Fruit fly (Drosophila melanogaster): ENCODE measurements around the gene ps.

ps gene

dm6 chr3R:9380970-9381369, 36.8 kb upstream of the ps start:
- peak; percentile 11 for TF ChIP-seq CG3919 (GFP tag; optimal IDR thresholded peaks at IDR 0.05)
- peak; percentile 39 for TF ChIP-seq spab (GFP tag; optimal IDR thresholded peaks at IDR 0.05)
- peak; percentile 52; the same call in 2 of the 3 replicates for TF ChIP-seq CG8119 (GFP tag; IDR thresholded peaks at IDR 0.05)
- TF ChIP-seq CG6163 (GFP tag; IDR thresholded peaks at IDR 0.05) = peak; percentile 51; the same call in 2 of the 3 replicates
- TF ChIP-seq ss (GFP tag; optimal IDR thresholded peaks at IDR 0.05) = peak; percentile 78 to 80
- peak; percentile 37 for TF ChIP-seq dsx (GFP tag; optimal IDR thresholded peaks at IDR 0.05; ENCODE audit: poor library complexity, severe bottlenecking)
- TF ChIP-seq CG8632 (GFP tag; optimal IDR thresholded peaks at IDR 0.05) = no peak
- peak; percentile 20 for TF ChIP-seq CG1621 (tag; optimal IDR thresholded peaks at IDR 0.05)
- TF ChIP-seq CG15336 (GFP tag; IDR thresholded peaks at IDR 0.05) = 0 out of 2 replicates have a peak, but pooled peaks have one; percentile 13
- peak; percentile 2 for TF ChIP-seq CG16779 (tag; optimal IDR thresholded peaks at IDR 0.05)
- no peak for TF ChIP-seq Ets21C (GFP tag; optimal IDR thresholded peaks at IDR 0.05)
- no peak for TF ChIP-seq CG6792 (GFP tag; optimal IDR thresholded peaks at IDR 0.05)
- peak; percentile 12 for TF ChIP-seq CG10669 (GFP tag; optimal IDR thresholded peaks at IDR 0.05)
- TF ChIP-seq CG6276 (GFP tag; optimal IDR thresholded peaks at IDR 0.05) = peak; percentile 38
- no peak for TF ChIP-seq vri (GFP tag; optimal IDR thresholded peaks at IDR 0.05)
- peak; percentile 75 for TF ChIP-seq CG9139 (GFP tag; optimal IDR thresholded peaks at IDR 0.05)
- no peak for TF ChIP-seq Eip93F (GFP tag; optimal IDR thresholded peaks at IDR 0.05)
- TF ChIP-seq CG6854 (GFP tag; optimal IDR thresholded peaks at IDR 0.05) = peak; percentile 29
- TF ChIP-seq Eip78C (GFP tag) = peak; percentile 75
- no peak for TF ChIP-seq Lpt (GFP tag; optimal IDR thresholded peaks at IDR 0.05)
- TF ChIP-seq CG6808 (GFP tag; optimal IDR thresholded peaks at IDR 0.05) = peak; percentile 71

dm6 chr3R:9385987-9386386, 31.8 kb upstream of the ps start:
- TF ChIP-seq CG8119 (GFP tag; IDR thresholded peaks at IDR 0.05) (peak; percentile 59), CG1621 (tag; optimal IDR thresholded peaks at IDR 0.05) (no peak), Gug (GFP tag; IDR thresholded peaks at IDR 0.05) (0 out of 2 replicates have a peak, but pooled peaks have one; percentile 30), CG4318 (GFP tag; optimal IDR thresholded peaks at IDR 0.05) (no peak), fkh (GFP tag; optimal IDR thresholded peaks at IDR 0.05) (no peak), eg (GFP tag; IDR thresholded peaks at IDR 0.05) (peak; percentile 58; the same call in 1 of the 3 replicates), CG32006 (GFP tag; optimal IDR thresholded peaks at IDR 0.05) (peak; percentile 50), acj6 (GFP tag; optimal IDR thresholded peaks at IDR 0.05) (peak; percentile 9), Sox15 (GFP tag; optimal IDR thresholded peaks at IDR 0.05) (no peak), net (GFP tag; optimal IDR thresholded peaks at IDR 0.05) (no peak), CG8632 (GFP tag; optimal IDR thresholded peaks at IDR 0.05) (no peak), CG6792 (GFP tag; optimal IDR thresholded peaks at IDR 0.05) (no peak), CG15336 (GFP tag; IDR thresholded peaks at IDR 0.05) (peak; percentile 55), achi (GFP tag; optimal IDR thresholded peaks at IDR 0.05) (peak; percentile 12), Eip78C (GFP tag) (peak; percentile 74), spab (GFP tag; optimal IDR thresholded peaks at IDR 0.05) (no peak), CG6163 (GFP tag; IDR thresholded peaks at IDR 0.05) (peak; percentile 53; the same call in 2 of the 3 replicates), Hr4 (GFP tag; optimal IDR thresholded peaks at IDR 0.05) (peak; percentile 51)

dm6 chr3R:9387634-9388033, 30.1 kb upstream of the ps start:
- peak; percentile 42 for TF ChIP-seq vri (GFP tag; optimal IDR thresholded peaks at IDR 0.05)
- TF ChIP-seq Eip93F (GFP tag; optimal IDR thresholded peaks at IDR 0.05) = peak; percentile 62
- TF ChIP-seq Eip78C (GFP tag) = peak; percentile 58
- TF ChIP-seq CG6163 (GFP tag; IDR thresholded peaks at IDR 0.05) = 0 out of 3 replicates have a peak, but pooled peaks have one; percentile 19
- TF ChIP-seq Sox14 (GFP tag; optimal IDR thresholded peaks at IDR 0.05) = peak; percentile 10
- no peak for TF ChIP-seq Hr39 (GFP tag; optimal IDR thresholded peaks at IDR 0.05)
- no peak for TF ChIP-seq CG3032 (tag; optimal IDR thresholded peaks at IDR 0.05)

- TF ChIP-seq CG6854 (GFP tag; optimal IDR thresholded peaks at IDR 0.05) = no peak
- no peak for TF ChIP-seq pdm3 (GFP tag; optimal IDR thresholded peaks at IDR 0.05)
Observed at dm6 chr3R:9388321-9388720, 29.4 kb upstream of the ps start.

Data from whole organism, prepupa.